Worm (Caenorhabditis elegans) whole organism, L1 larva: ENCODE data around the gene mrpl-10.

Source experiments
- C16A3.4 ChIP-seq: fragments of 150-350 bp; optimal IDR thresholded peaks from 2 replicates; lab custom pipeline; 2014; ENCODE audit warnings: missing biosample characterization, missing genetic modification characterization
- Y116A8C.19 ChIP-seq: sonication (generic microtip); optimal IDR thresholded peaks from 2 replicates; lab custom pipeline; 2016; ENCODE audit warnings: missing compliant biosample characterization, missing genetic modification characterization, borderline replicate concordance
- aha-1 ChIP-seq: fragments of 150-350 bp; optimal IDR thresholded peaks from 2 replicates; lab custom pipeline; 2014; ENCODE audit warnings: missing biosample characterization, missing genetic modification characterization
- alr-1 ChIP-seq: fragments of 200-800 bp; sonication (Bioruptor generic); optimal IDR thresholded peaks from 2 replicates; lab custom pipeline; 2018; ENCODE audit warnings: borderline replicate concordance, mild to moderate bottlenecking, missing genetic modification characterization, missing compliant biosample characterization
- blmp-1 ChIP-seq: fragments of 150-350 bp; optimal IDR thresholded peaks from 2 replicates; lab custom pipeline; 2014; ENCODE audit warnings: missing biosample characterization, missing genetic modification characterization
- ceh-63 ChIP-seq: fragments of 200-800 bp; sonication (Bioruptor generic); optimal IDR thresholded peaks from 2 replicates; lab custom pipeline; 2018; ENCODE audit warnings: mild to moderate bottlenecking, missing genetic modification characterization, missing compliant biosample characterization
- ceh-88 ChIP-seq: fragments of 200-800 bp; sonication (Bioruptor generic); IDR thresholded peaks from 2 replicates; pipeline ENCODE4 v1.3.6; 2022; ENCODE audit warnings: missing genetic modification characterization, missing compliant biosample characterization
- ces-1 ChIP-seq: fragments of 150-350 bp; optimal IDR thresholded peaks from 2 replicates; lab custom pipeline; 2014; ENCODE audit warnings: missing biosample characterization, missing genetic modification reagents, missing genetic modification characterization
- dpl-1 ChIP-seq, 3 experiments: fragments of 150-350 bp in 2 of 3; sonication (generic microtip) in 1 of 3; optimal IDR thresholded peaks; 2 replicates each; lab custom pipeline; 2014 to 2017; ENCODE audit warnings: missing biosample characterization in 3 of 3, missing genetic modification characterization in 3 of 3, missing genetic modification reagents in 3 of 3
- efl-1 ChIP-seq, 4 experiments: fragments of 150-350 bp; optimal IDR thresholded peaks in 3 of 4; peaks in 1 of 4; 1 replicate in 1 of 4; 2 replicates in 3 of 4; lab custom pipeline; 2014; ENCODE audit warnings: missing biosample characterization in 2 of 4, missing genetic modification characterization in 2 of 4, missing genetic modification reagents in 2 of 4
- efl-3 ChIP-seq: fragments of 200-800 bp; sonication (Bioruptor generic); optimal IDR thresholded peaks from 2 replicates; lab custom pipeline; 2018; ENCODE audit warnings: mild to moderate bottlenecking, missing genetic modification characterization, missing compliant biosample characterization
- egl-13 ChIP-seq: sonication (generic microtip); optimal IDR thresholded peaks from 2 replicates; lab custom pipeline; 2016; ENCODE audit warnings: missing genotype, missing genetic modification reagents, missing genetic modification characterization, missing compliant biosample characterization
- elt-2 ChIP-seq: sonication (generic microtip); optimal IDR thresholded peaks from 2 replicates; lab custom pipeline; 2016; ENCODE audit warnings: missing genetic modification characterization, mild to moderate bottlenecking, inconsistent platforms, missing compliant biosample characterization, missing genetic modification reagents
- elt-3 ChIP-seq, 6 experiments: fragments of 150-350 bp in 1 of 6; sonication (generic microtip); optimal IDR thresholded peaks; 2 replicates each; lab custom pipeline; 2017 to 2018; ENCODE audit warnings: missing biosample characterization in 6 of 6, missing genetic modification characterization in 6 of 6, inconsistent platforms in 1 of 6
- ets-5 ChIP-seq: fragments of 200-800 bp; sonication (Bioruptor generic); IDR thresholded peaks from 2 replicates; pipeline ENCODE4 v1.3.6; 2022; ENCODE audit warnings: missing genetic modification characterization, missing compliant biosample characterization
- fkh-4 ChIP-seq: sonication (generic microtip); optimal IDR thresholded peaks from 2 replicates; lab custom pipeline; 2016; ENCODE audit warnings: missing compliant biosample characterization, missing genetic modification characterization, borderline replicate concordance
- fos-1 ChIP-seq: fragments of 150-350 bp; optimal IDR thresholded peaks from 2 replicates; lab custom pipeline; 2014; ENCODE audit warnings: missing biosample characterization, missing genetic modification characterization
- hlh-17 ChIP-seq: fragments of 200-800 bp; sonication (Bioruptor generic); optimal IDR thresholded peaks from 2 replicates; lab custom pipeline; 2018; ENCODE audit warnings: missing genetic modification characterization, mild to moderate bottlenecking, missing compliant biosample characterization, moderate library complexity, borderline replicate concordance
- isw-1 ChIP-seq: fragments of 200-800 bp; sonication (Bioruptor generic); IDR thresholded peaks from 2 replicates; pipeline ENCODE4 v1.3.6; 2022; ENCODE audit warnings: missing genetic modification characterization, missing compliant biosample characterization
- jun-1 ChIP-seq: fragments of 150-350 bp; optimal IDR thresholded peaks from 2 replicates; lab custom pipeline; 2014; ENCODE audit warnings: missing biosample characterization, missing genetic modification reagents, missing genetic modification characterization
- lin-13 ChIP-seq: fragments of 150-350 bp; optimal IDR thresholded peaks from 2 replicates; lab custom pipeline; 2014; ENCODE audit warnings: missing biosample characterization, missing genetic modification reagents, missing genetic modification characterization
- lin-14 ChIP-seq: fragments of 200-800 bp; sonication (Bioruptor generic); optimal IDR thresholded peaks from 2 replicates; lab custom pipeline; 2018; ENCODE audit warnings: mild to moderate bottlenecking, missing genetic modification characterization, moderate library complexity, missing compliant biosample characterization
- lin-39 ChIP-seq: fragments of 150-350 bp; optimal IDR thresholded peaks from 2 replicates; lab custom pipeline; 2014; ENCODE audit warnings: missing biosample characterization, missing genetic modification reagents, missing genetic modification characterization
- lsy-2 ChIP-seq, 2 experiments: fragments of 150-350 bp; optimal IDR thresholded peaks; 2 replicates each; lab custom pipeline; 2014; ENCODE audit warnings: missing biosample characterization in 2 of 2, missing genetic modification characterization in 2 of 2
- mab-9 ChIP-seq: fragments of 200-800 bp; sonication (Bioruptor generic); IDR thresholded peaks from 2 replicates; pipeline ENCODE4 v1.3.6; 2022; ENCODE audit warnings: missing genetic modification reagents, missing genetic modification characterization, missing compliant biosample characterization
- mef-2 ChIP-seq: fragments of 150-350 bp; optimal IDR thresholded peaks from 2 replicates; lab custom pipeline; 2014; ENCODE audit warnings: missing biosample characterization, missing genetic modification characterization
- mep-1 ChIP-seq: fragments of 150-350 bp; optimal IDR thresholded peaks from 2 replicates; lab custom pipeline; 2014; ENCODE audit warnings: missing biosample characterization, missing genetic modification characterization
- nhr-12 ChIP-seq: sonication (generic microtip); optimal IDR thresholded peaks from 2 replicates; lab custom pipeline; 2017; ENCODE audit warnings: missing biosample characterization, missing genetic modification characterization
- nhr-20 ChIP-seq: sonication (generic microtip); optimal IDR thresholded peaks from 2 replicates; lab custom pipeline; 2016; ENCODE audit warnings: mild to moderate bottlenecking, missing genetic modification characterization, missing compliant biosample characterization
- nhr-237 ChIP-seq: fragments of 150-350 bp; optimal IDR thresholded peaks from 2 replicates; lab custom pipeline; 2014; ENCODE audit warnings: missing biosample characterization, missing genetic modification characterization
- nhr-28 ChIP-seq: fragments of 150-350 bp; optimal IDR thresholded peaks from 2 replicates; lab custom pipeline; 2014; ENCODE audit warnings: missing biosample characterization, missing genetic modification characterization
- nhr-47 ChIP-seq: sonication (generic microtip); optimal IDR thresholded peaks from 2 replicates; lab custom pipeline; 2016; ENCODE audit warnings: mild to moderate bottlenecking, missing genetic modification characterization, moderate library complexity, missing compliant biosample characterization
- nhr-77 ChIP-seq: fragments of 150-350 bp; optimal IDR thresholded peaks from 2 replicates; lab custom pipeline; 2014; ENCODE audit warnings: missing biosample characterization, missing genetic modification characterization
- nhr-85 ChIP-seq: sonication (generic microtip); peaks from one replicate; lab custom pipeline; 2016; ENCODE audit warnings: missing genetic modification characterization, inconsistent platforms, missing compliant biosample characterization
- pax-3 ChIP-seq: fragments of 200-800 bp; sonication (Bioruptor generic); optimal IDR thresholded peaks from 2 replicates; lab custom pipeline; 2018; ENCODE audit warnings: mild to moderate bottlenecking, missing genetic modification characterization, moderate library complexity, missing compliant biosample characterization
- snu-23 ChIP-seq: sonication (generic microtip); optimal IDR thresholded peaks from 2 replicates; lab custom pipeline; 2016; ENCODE audit warnings: missing genetic modification characterization, missing compliant biosample characterization
- sup-37 ChIP-seq: fragments of 200-800 bp; sonication (Bioruptor generic); optimal IDR thresholded peaks from 2 replicates; lab custom pipeline; 2018; ENCODE audit warnings: mild to moderate bottlenecking, missing genetic modification characterization, missing compliant biosample characterization
- unc-130 ChIP-seq: fragments of 150-350 bp; optimal IDR thresholded peaks from 2 replicates; lab custom pipeline; 2017; ENCODE audit warnings: missing biosample characterization, missing genetic modification characterization, inconsistent platforms
- xbp-1 ChIP-seq: sonication (generic microtip); optimal IDR thresholded peaks from 2 replicates; lab custom pipeline; 2016; ENCODE audit warnings: missing genetic modification characterization, missing compliant biosample characterization

The mrpl-10 gene

ce11 chrII:8276057-8276456 lies 2.3 kb downstream of the mrpl-10 start, which contains the start of the genes gei-14 and slc-25A32 (continued):
- no peak for TF ChIP-seq Y116A8C.19 (tag; lab: Kevin White, UChicago)
- no peak for TF ChIP-seq C16A3.4
- no peak for TF ChIP-seq aha-1 (tag; lab: Kevin White, UChicago)
- no peak for TF ChIP-seq mef-2 (tag; lab: Kevin White, UChicago)
- no peak for TF ChIP-seq nhr-47 (tag; lab: Kevin White, UChicago)
- peak; percentile 68 to 81 for TF ChIP-seq lsy-2 (tag; optimal IDR thresholded peaks at IDR 0.05; lab: Kevin White, UChicago)
- no peak for TF ChIP-seq nhr-12 (tag; lab: Kevin White, UChicago)
- no peak for TF ChIP-seq sup-37 (GFP tag; lab: Kevin White, UChicago)
- peak; percentile 13 for TF ChIP-seq xbp-1 (tag; lab: Kevin White, UChicago)
- TF ChIP-seq jun-1 (tag; lab: Kevin White, UChicago), result no peak
- peak; percentile 88 to 92 (median 90) for TF ChIP-seq dpl-1 (GFP tag; optimal IDR thresholded peaks at IDR 0.05; lab: Kevin White, UChicago)
- peak; percentile 92 to 95 for TF ChIP-seq efl-1 (optimal IDR thresholded peaks at IDR 0.05; lab: Kevin White, UChicago)
- TF ChIP-seq efl-1 (GFP tag; optimal IDR thresholded peaks at IDR 0.05 in 1 of 2; lab: Kevin White, UChicago), result peak; percentile 90 to 99
- TF ChIP-seq nhr-85, result peak; percentile 65
- TF ChIP-seq pax-3 (tag; lab: Kevin White, UChicago), result no peak
- TF ChIP-seq ets-5 (GFP tag; lab: Robert Waterston, UW), result no peak
- no peak for TF ChIP-seq lin-14 (GFP tag; lab: Kevin White, UChicago)
- TF ChIP-seq snu-23 (GFP tag; lab: Kevin White, UChicago), result peak; percentile 40
- TF ChIP-seq nhr-77 (tag; lab: Kevin White, UChicago), result no peak
- TF ChIP-seq ceh-63 (GFP tag; lab: Kevin White, UChicago), result no peak
- no peak for TF ChIP-seq alr-1 (tag; lab: Kevin White, UChicago)
- no peak for TF ChIP-seq mep-1
- no peak for TF ChIP-seq nhr-28 (tag; lab: Kevin White, UChicago)
- TF ChIP-seq isw-1 (GFP tag; lab: Robert Waterston, UW), result no peak
- no peak for TF ChIP-seq unc-130 (tag; lab: Kevin White, UChicago)
- peak in 1 of 6 experiments; percentile 24 for TF ChIP-seq elt-3 (tag; optimal IDR thresholded peaks at IDR 0.05; lab: Kevin White, UChicago)
- no peak for TF ChIP-seq ceh-88 (GFP tag; lab: Robert Waterston, UW)
- TF ChIP-seq egl-13 (tag; lab: Kevin White, UChicago), result no peak
- TF ChIP-seq mab-9 (GFP tag; lab: Robert Waterston, UW), result no peak
- no peak for TF ChIP-seq efl-3 (GFP tag; lab: Kevin White, UChicago)
- no peak for TF ChIP-seq lin-39
- TF ChIP-seq, all 84 proteins: peak for 19

- TF ChIP-seq nhr-47 (tag; lab: Kevin White, UChicago) (no peak), blmp-1 (tag; lab: Kevin White, UChicago) (no peak), elt-2 (tag; lab: Kevin White, UChicago) (no peak), ces-1 (no peak), snu-23 (GFP tag; lab: Kevin White, UChicago) (no peak), nhr-237 (tag; lab: Kevin White, UChicago) (no peak), mep-1 (no peak), mef-2 (tag; lab: Kevin White, UChicago) (no peak), nhr-20 (no peak), hlh-17 (GFP tag; lab: Kevin White, UChicago) (no peak), lin-13 (GFP tag; lab: Kevin White, UChicago) (no peak), fkh-4 (tag; lab: Kevin White, UChicago) (no peak), fos-1 (tag; lab: Kevin White, UChicago) (no peak)
Measured at ce11 chrII:8273060-8273459, 5.3 kb downstream of the mrpl-10 start.
